Fruit fly (Drosophila melanogaster) whole organism, embryonic: ENCODE measurements around the gene CG46317.

Experiments
- ATbp ChIP-seq: fragments of 200-800 bp; sonication (Bioruptor generic); optimal IDR thresholded peaks from 2 replicates; lab custom pipeline; 2017; ENCODE audit warnings: missing biosample characterization, mild to moderate bottlenecking, missing genetic modification characterization, missing genetic modification reagents
- CG10147 ChIP-seq: fragments of 200-800 bp; sonication (Bioruptor generic); optimal IDR thresholded peaks from 2 replicates; lab custom pipeline; 2019; ENCODE audit warnings: missing biosample characterization, mild to moderate bottlenecking, missing genetic modification characterization, moderate library complexity
- CG10462 ChIP-seq: fragments of 200-800 bp; sonication (Bioruptor generic); optimal IDR thresholded peaks from 2 replicates; lab custom pipeline; 2016; ENCODE audit warnings: missing biosample characterization, missing genetic modification characterization
- CG11456 ChIP-seq: fragments of 200-800 bp; sonication (Bioruptor generic); IDR thresholded peaks from 3 replicates; pipeline ENCODE4 v1.3.6; 2022; ENCODE audit warnings: missing biosample characterization, missing genetic modification characterization
- CG12659 ChIP-seq: fragments of 200-800 bp; sonication (Bioruptor generic); optimal IDR thresholded peaks from 3 replicates; lab custom pipeline; 2017; ENCODE audit warnings: mild to moderate bottlenecking, missing biosample characterization, missing genetic modification reagents, missing genetic modification characterization
- CG15601 ChIP-seq: fragments of 200-800 bp; sonication (Bioruptor generic); optimal IDR thresholded peaks from 3 replicates; lab custom pipeline; 2019; ENCODE audit warnings: missing biosample characterization, mild to moderate bottlenecking, missing genetic modification characterization, moderate library complexity
- CG1603 ChIP-seq: fragments of 200-800 bp; sonication (Bioruptor generic); optimal IDR thresholded peaks from 2 replicates; lab custom pipeline; 2019; ENCODE audit warnings: missing biosample characterization, mild to moderate bottlenecking, missing genetic modification characterization, moderate library complexity
- CG31441 ChIP-seq: fragments of 200-800 bp; sonication (Bioruptor generic); IDR thresholded peaks from 2 replicates; pipeline ENCODE4 v1.3.6; 2022; ENCODE audit warnings: missing biosample characterization, missing genetic modification characterization
- CG3838 ChIP-seq: fragments of 200-800 bp; sonication (Bioruptor generic); optimal IDR thresholded peaks from 3 replicates; lab custom pipeline; 2016; ENCODE audit warnings: missing biosample characterization, missing genetic modification characterization
- CG4424 ChIP-seq: fragments of 200-800 bp; sonication (Bioruptor generic); optimal IDR thresholded peaks from 3 replicates; lab custom pipeline; 2016; ENCODE audit warnings: missing biosample characterization, missing genetic modification characterization
- CG7271 ChIP-seq: fragments of 200-800 bp; sonication (Bioruptor generic); optimal IDR thresholded peaks from 2 replicates; lab custom pipeline; 2018; ENCODE audit warnings: missing biosample characterization, mild to moderate bottlenecking, missing genetic modification characterization, moderate library complexity
- CG8290 ChIP-seq, 3 experiments: fragments of 200-800 bp; sonication (Bioruptor generic); optimal IDR thresholded peaks; 2 replicates each; lab custom pipeline; 2016 to 2019; ENCODE audit warnings: missing biosample characterization in 3 of 3, missing genetic modification characterization in 3 of 3, mild to moderate bottlenecking in 2 of 3, moderate library complexity in 1 of 3
- CG9215 ChIP-seq: fragments of 200-800 bp; sonication (Bioruptor generic); IDR thresholded peaks from 2 replicates; pipeline ENCODE4 v1.3.6; 2022; ENCODE audit warnings: missing biosample characterization, missing genetic modification characterization
- CG9437 ChIP-seq: fragments of 200-800 bp; sonication (Bioruptor generic); optimal IDR thresholded peaks from 2 replicates; lab custom pipeline; 2018; ENCODE audit warnings: missing biosample characterization, mild to moderate bottlenecking, missing genetic modification characterization
- CHES-1-like ChIP-seq: fragments of 200-800 bp; sonication (Bioruptor generic); optimal IDR thresholded peaks from 2 replicates; lab custom pipeline; 2016; ENCODE audit warnings: missing biosample characterization, missing genetic modification characterization
- CrebB ChIP-seq: fragments of 200-800 bp; sonication (Bioruptor generic); optimal IDR thresholded peaks from 3 replicates; lab custom pipeline; 2018; ENCODE audit warnings: missing biosample characterization, mild to moderate bottlenecking, missing genetic modification characterization
- Dbx ChIP-seq: fragments of 200-800 bp; sonication (Bioruptor generic); IDR thresholded peaks from 3 replicates; pipeline ENCODE4 v1.3.6; 2022; ENCODE audit warnings: missing biosample characterization, missing genetic modification characterization
- ERR ChIP-seq: fragments of 200-800 bp; sonication (Bioruptor generic); optimal IDR thresholded peaks from 2 replicates; lab custom pipeline; 2016; ENCODE audit warnings: missing biosample characterization, missing genetic modification characterization
- Ets97D ChIP-seq: fragments of 200-800 bp; sonication (Bioruptor generic); optimal IDR thresholded peaks from 3 replicates; lab custom pipeline; 2016; ENCODE audit warnings: missing biosample characterization, missing genetic modification characterization
- Gsc ChIP-seq: fragments of 200-800 bp; sonication (Bioruptor generic); IDR thresholded peaks from 2 replicates; pipeline ENCODE4 v1.3.6; 2022; ENCODE audit warnings: missing biosample characterization, missing genetic modification characterization
- H2.0 ChIP-seq: fragments of 200-800 bp; sonication (Bioruptor generic); IDR thresholded peaks from 2 replicates; pipeline ENCODE4 v1.3.6; 2022; ENCODE audit warnings: missing biosample characterization, missing genetic modification characterization
- Mrtf ChIP-seq: fragments of 200-800 bp; sonication (Bioruptor generic); IDR thresholded peaks from 3 replicates; pipeline ENCODE4 v1.3.6; 2022; ENCODE audit warnings: missing biosample characterization, missing genetic modification characterization
- NC2β ChIP-seq: fragments of 200-800 bp; sonication (Bioruptor generic); optimal IDR thresholded peaks from 2 replicates; lab custom pipeline; 2016; ENCODE audit warnings: missing biosample characterization, missing genetic modification characterization
- Side ChIP-seq: fragments of 200-800 bp; sonication (Bioruptor generic); optimal IDR thresholded peaks from 2 replicates; lab custom pipeline; 2016; ENCODE audit warnings: missing biosample characterization, missing genetic modification characterization
- Sox100B ChIP-seq: fragments of 200-800 bp; sonication (Bioruptor generic); optimal IDR thresholded peaks from 3 replicates; lab custom pipeline; 2018; ENCODE audit warnings: missing biosample characterization, mild to moderate bottlenecking, missing genetic modification characterization
- Taf1 ChIP-seq: fragments of 200-800 bp; sonication (Bioruptor generic); IDR thresholded peaks from 2 replicates; pipeline ENCODE4 v1.3.6; 2022; ENCODE audit warnings: missing biosample characterization, missing genetic modification characterization
- YL-1 ChIP-seq: fragments of 200-800 bp; sonication (Bioruptor generic); optimal IDR thresholded peaks from 3 replicates; lab custom pipeline; 2017; ENCODE audit warnings: missing biosample characterization, mild to moderate bottlenecking, missing genetic modification characterization
- cas ChIP-seq: fragments of 200-800 bp; sonication (Bioruptor generic); IDR thresholded peaks from 2 replicates; pipeline ENCODE4 v1.3.6; 2022; ENCODE audit warnings: missing biosample characterization, missing genetic modification characterization
- ci ChIP-seq: fragments of 200-800 bp; sonication (Bioruptor generic); IDR thresholded peaks from 3 replicates; pipeline ENCODE4 v1.3.6; 2022; ENCODE audit warnings: missing biosample characterization, missing genetic modification characterization
- crol ChIP-seq: fragments of 200-800 bp; sonication (Bioruptor generic); IDR thresholded peaks from 2 replicates; pipeline ENCODE4 v1.3.6; 2022; ENCODE audit warnings: missing biosample characterization, missing genetic modification characterization
- dmrt11E ChIP-seq: fragments of 200-800 bp; sonication (Bioruptor generic); optimal IDR thresholded peaks from 3 replicates; lab custom pipeline; 2018; ENCODE audit warnings: missing biosample characterization, mild to moderate bottlenecking, missing genetic modification characterization, moderate library complexity
- dmrt99B ChIP-seq: fragments of 200-800 bp; sonication (Bioruptor generic); optimal IDR thresholded peaks from 2 replicates; lab custom pipeline; 2018; ENCODE audit warnings: missing biosample characterization, mild to moderate bottlenecking, missing genetic modification characterization, moderate library complexity
- gcm ChIP-seq: fragments of 200-800 bp; sonication (Bioruptor generic); optimal IDR thresholded peaks from 2 replicates; lab custom pipeline; 2019; ENCODE audit warnings: missing biosample characterization, mild to moderate bottlenecking, missing genetic modification characterization, moderate library complexity
- her ChIP-seq: fragments of 200-800 bp; sonication (Bioruptor generic); optimal IDR thresholded peaks from 2 replicates; lab custom pipeline; 2016; ENCODE audit warnings: missing biosample characterization, missing genetic modification characterization
- insv ChIP-seq, 2 experiments: fragments of 200-800 bp; sonication (Bioruptor generic); optimal IDR thresholded peaks; 3 replicates each; lab custom pipeline; 2016 to 2018; ENCODE audit warnings: missing biosample characterization in 2 of 2, missing genetic modification characterization in 2 of 2
- jumu ChIP-seq: fragments of 200-800 bp; sonication (Bioruptor generic); optimal IDR thresholded peaks from 3 replicates; lab custom pipeline; 2016; ENCODE audit warnings: missing biosample characterization, missing genetic modification characterization
- kah ChIP-seq: fragments of 200-800 bp; sonication (Bioruptor generic); optimal IDR thresholded peaks from 2 replicates; lab custom pipeline; 2018; ENCODE audit warnings: missing biosample characterization, mild to moderate bottlenecking, missing genetic modification characterization
- odd ChIP-seq: fragments of 200-800 bp; sonication (Bioruptor generic); optimal IDR thresholded peaks from 2 replicates; lab custom pipeline; 2017; ENCODE audit warnings: missing biosample characterization, mild to moderate bottlenecking, missing genetic modification characterization
- peb ChIP-seq: fragments of 200-800 bp; sonication (Bioruptor generic); IDR thresholded peaks from 2 replicates; pipeline ENCODE4 v1.3.6; 2022; ENCODE audit warnings: missing biosample characterization, missing genetic modification characterization
- pfk ChIP-seq: fragments of 200-800 bp; sonication (Bioruptor generic); optimal IDR thresholded peaks from 2 replicates; lab custom pipeline; 2018; ENCODE audit warnings: missing biosample characterization, mild to moderate bottlenecking, missing genetic modification characterization, moderate library complexity
- phol ChIP-seq: fragments of 200-800 bp; sonication (Bioruptor generic); optimal IDR thresholded peaks from 3 replicates; lab custom pipeline; 2018; ENCODE audit warnings: missing biosample characterization, mild to moderate bottlenecking, missing genetic modification characterization, moderate library complexity
- pzg ChIP-seq: fragments of 200-800 bp; sonication (Bioruptor generic); optimal IDR thresholded peaks from 3 replicates; lab custom pipeline; 2018; ENCODE audit warnings: missing biosample characterization, mild to moderate bottlenecking, missing genetic modification characterization, moderate library complexity
- ranshi ChIP-seq: fragments of 200-800 bp; sonication (Bioruptor generic); IDR thresholded peaks from 2 replicates; pipeline ENCODE4 v1.3.6; 2022; ENCODE audit warnings: missing biosample characterization, missing genetic modification characterization
- sc ChIP-seq, 3 experiments: fragments of >200 bp in 2 of 3; fragments of 200-800 bp in 1 of 3; sonication (Bioruptor generic) in 1 of 3; optimal IDR thresholded peaks; 2 replicates in 2 of 3; 3 replicates in 1 of 3; lab custom pipeline; 2017; ENCODE audit warnings: mild to moderate bottlenecking in 1 of 3, missing biosample characterization in 1 of 3, missing genetic modification characterization in 1 of 3, missing genetic modification reagents in 1 of 3
- schlank ChIP-seq: fragments of 200-800 bp; sonication (Bioruptor generic); optimal IDR thresholded peaks from 2 replicates; lab custom pipeline; 2018; ENCODE audit warnings: missing biosample characterization, mild to moderate bottlenecking, missing genetic modification characterization
- sens ChIP-seq: fragments of 200-800 bp; sonication (Bioruptor generic); peaks from one replicate; lab custom pipeline; 2016; ENCODE audit warnings: missing biosample characterization, missing genetic modification characterization
- so ChIP-seq: fragments of 200-800 bp; sonication (Bioruptor generic); IDR thresholded peaks from 3 replicates; pipeline ENCODE4 v1.3.6; 2022; ENCODE audit warnings: missing biosample characterization, missing genetic modification characterization
- tio ChIP-seq: fragments of 200-800 bp; sonication (Bioruptor generic); optimal IDR thresholded peaks from 2 replicates; lab custom pipeline; 2017; ENCODE audit warnings: missing biosample characterization, missing genetic modification characterization, inconsistent platforms
- trh ChIP-seq: fragments of 200-800 bp; sonication (Bioruptor generic); optimal IDR thresholded peaks from 2 replicates; lab custom pipeline; 2016; ENCODE audit warnings: missing biosample characterization, missing genetic modification characterization
- vnd ChIP-seq: fragments of 200-800 bp; sonication (Bioruptor generic); IDR thresholded peaks from 3 replicates; pipeline ENCODE4 v1.3.6; 2022; ENCODE audit warnings: missing biosample characterization, missing genetic modification characterization; ENCODE audit not compliant: partially characterized antibody

The CG46317 gene

DNA sequence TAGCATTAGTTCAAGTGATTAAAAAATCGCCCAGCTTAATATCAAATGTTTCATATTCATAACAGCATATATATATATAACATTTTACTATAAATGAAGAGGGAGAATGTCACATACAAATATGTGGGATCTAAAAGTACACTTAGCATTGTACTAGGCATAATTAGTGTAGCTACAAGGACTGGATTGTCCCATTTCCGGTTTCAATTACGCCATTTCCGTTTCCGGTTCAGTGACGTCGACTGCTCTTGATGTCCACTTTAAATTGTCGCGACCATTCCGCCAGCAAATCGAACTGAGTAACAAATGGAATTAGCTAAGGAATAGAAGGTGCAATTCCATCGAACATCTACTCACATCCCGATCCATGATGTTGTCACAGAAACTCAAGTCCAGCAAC lies 26.6 kb upstream of the CG46317 start (continued):
- TF ChIP-seq CHES-1-like, result no peak
- TF ChIP-seq dmrt11E (tag; lab: Kevin White, UChicago), result no peak
- no peak for TF ChIP-seq Taf1 (GFP tag; lab: Robert Waterston, UW)
- no peak for TF ChIP-seq Sox100B (GFP tag; lab: Kevin White, UChicago)
- peak; percentile 3 for TF ChIP-seq sens
- no peak for TF ChIP-seq dmrt99B (tag; lab: Kevin White, UChicago)
- TF ChIP-seq ATbp (GFP tag; lab: Kevin White, UChicago), result no peak
- TF ChIP-seq Mrtf (GFP tag; lab: Robert Waterston, UW), result no peak
- no peak for TF ChIP-seq tio
- TF ChIP-seq odd (GFP tag; lab: Kevin White, UChicago), result no peak
- TF ChIP-seq pzg (GFP tag; lab: Kevin White, UChicago), result no peak
- TF ChIP-seq ERR (GFP tag; lab: Kevin White, UChicago), result no peak
- no peak for TF ChIP-seq CG3838 (GFP tag; lab: Kevin White, UChicago)
- no peak for TF ChIP-seq Dbx (GFP tag; lab: Robert Waterston, UW)
- TF ChIP-seq CG15601 (tag; lab: Kevin White, UChicago), result no peak
- TF ChIP-seq sc (optimal IDR thresholded peaks at IDR 0.05; lab: Kevin White, UChicago), result no peak
- no peak for TF ChIP-seq sc (GFP tag; optimal IDR thresholded peaks at IDR 0.05; lab: Kevin White, UChicago)
- no peak for TF ChIP-seq CG4424 (GFP tag; lab: Kevin White, UChicago)
- TF ChIP-seq crol (GFP tag; lab: Robert Waterston, UW), result no peak
- TF ChIP-seq CG7271, result peak; percentile 72
- TF ChIP-seq ci (GFP tag; lab: Robert Waterston, UW), result peak; percentile 54; the same call in 2 of the 3 replicates
- peak; percentile 82 for TF ChIP-seq Ets97D (GFP tag; lab: Kevin White, UChicago)
- TF ChIP-seq trh (GFP tag; lab: Kevin White, UChicago), result no peak
- TF ChIP-seq CG31441 (GFP tag; lab: Robert Waterston, UW), result 0 out of 2 replicates have a peak, but pooled peaks have one; percentile 18
- no peak for TF ChIP-seq schlank (tag; lab: Kevin White, UChicago)
- TF ChIP-seq NC2β (GFP tag; lab: Kevin White, UChicago), result no peak
- no peak for TF ChIP-seq vnd (GFP tag; lab: Robert Waterston, UW)
- no peak for TF ChIP-seq cas (GFP tag; lab: Robert Waterston, UW)

DNA sequence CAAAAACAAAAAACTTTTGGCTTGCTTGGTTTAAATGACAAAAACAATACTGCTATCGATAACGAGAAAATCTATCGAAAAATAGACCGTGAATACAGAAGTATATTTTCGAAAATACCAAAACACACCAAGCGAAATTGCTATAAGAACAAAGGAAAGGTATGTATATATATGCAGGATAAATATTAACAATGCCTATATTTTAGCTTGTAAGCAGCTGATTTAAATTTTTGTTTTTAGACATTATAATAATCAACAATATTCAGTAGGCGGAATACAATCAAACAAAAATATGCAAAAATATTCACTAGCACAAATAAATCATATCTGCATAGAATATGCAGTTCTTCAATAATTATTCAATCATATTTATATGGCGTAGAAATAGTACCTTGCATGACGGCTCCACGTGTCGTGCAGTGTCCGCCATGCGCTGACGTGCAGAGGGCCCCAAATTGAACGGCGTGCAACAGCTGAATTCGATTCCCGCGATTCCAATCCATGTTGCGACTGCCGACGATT lies 23.1 kb upstream of the CG46317 start, which contains the start of the genes Fbxl4 and Dus2:
TSS of gene Fbxl4 (minus strand) at position 51 of the 522 bp plus-strand sequence.
TSS of gene Dus2 (plus strand) at position 116 of the 522 bp plus-strand sequence.
- TF ChIP-seq CG11456 (GFP tag; lab: Robert Waterston, UW) (peak; percentile 95), Gsc (GFP tag; lab: Robert Waterston, UW) (peak; percentile 80), H2.0 (GFP tag; lab: Robert Waterston, UW) (peak; percentile 91), insv (GFP tag; optimal IDR thresholded peaks at IDR 0.05; lab: Kevin White, UChicago) (peak in 1 of 2 experiments; percentile 65), jumu (GFP tag; lab: Kevin White, UChicago) (peak; percentile 91), CG10147 (GFP tag; lab: Kevin White, UChicago) (peak; percentile 91), CG9437 (GFP tag; lab: Kevin White, UChicago) (peak; percentile 84), so (GFP tag; lab: Robert Waterston, UW) (peak; percentile 88), CG8290 (GFP tag; optimal IDR thresholded peaks at IDR 0.05; lab: Kevin White, UChicago) (peak; percentile 46), CG8290 (tag; optimal IDR thresholded peaks at IDR 0.05; lab: Kevin White, UChicago) (peak; percentile 78 to 94), CrebB (tag; lab: Kevin White, UChicago) (peak; percentile 74), CG10462 (GFP tag; lab: Kevin White, UChicago) (peak; percentile 91), phol (peak; percentile 96), CG1603 (tag; lab: Kevin White, UChicago) (peak; percentile 92), CG12659 (GFP tag; lab: Kevin White, UChicago) (peak; percentile 94), CG9215 (peak; percentile 84), gcm (GFP tag; lab: Kevin White, UChicago) (peak; percentile 72), her (peak; percentile 73), peb (GFP tag; lab: Robert Waterston, UW) (peak; percentile 79), YL-1 (GFP tag; lab: Kevin White, UChicago) (peak; percentile 81), ranshi (peak; percentile 89), kah (GFP tag; lab: Kevin White, UChicago) (peak; percentile 65), pfk (GFP tag; lab: Kevin White, UChicago) (peak; percentile 27), Side (GFP tag; lab: Kevin White, UChicago) (peak; percentile 88)
